Worm (Caenorhabditis elegans) whole organism, L1 larva: ENCODE data around the gene srh-2.

Experiments
- C04F5.9 ChIP-seq: sonication (generic microtip); optimal IDR thresholded peaks from 2 replicates; lab custom pipeline; 2016; ENCODE audit warnings: missing genetic modification characterization, missing compliant biosample characterization
- C16A3.4 ChIP-seq: fragments of 150-350 bp; optimal IDR thresholded peaks from 2 replicates; lab custom pipeline; 2014; ENCODE audit warnings: missing biosample characterization, missing genetic modification characterization
- aly-2 ChIP-seq: fragments of 150-350 bp; optimal IDR thresholded peaks from 2 replicates; lab custom pipeline; 2014; ENCODE audit warnings: missing biosample characterization, missing genetic modification characterization
- ama-1 ChIP-seq: fragments of 150-350 bp; optimal IDR thresholded peaks from 2 replicates; lab custom pipeline; 2014
- blmp-1 ChIP-seq: fragments of 150-350 bp; optimal IDR thresholded peaks from 2 replicates; lab custom pipeline; 2014; ENCODE audit warnings: missing biosample characterization, missing genetic modification characterization
- ceh-82 ChIP-seq, 3 experiments: fragments of 150-350 bp in 1 of 3; sonication (generic microtip) in 2 of 3; optimal IDR thresholded peaks; 2 replicates each; lab custom pipeline; 2014 to 2017; ENCODE audit warnings: missing biosample characterization in 3 of 3, missing genetic modification characterization in 3 of 3
- ceh-90 ChIP-seq: sonication (generic microtip); optimal IDR thresholded peaks from 2 replicates; lab custom pipeline; 2016; ENCODE audit warnings: missing genetic modification characterization, missing compliant biosample characterization
- dsc-1 ChIP-seq: sonication (generic microtip); optimal IDR thresholded peaks from 2 replicates; lab custom pipeline; 2016; ENCODE audit warnings: mild to moderate bottlenecking, missing genetic modification characterization, missing compliant biosample characterization
- efl-3 ChIP-seq: fragments of 200-800 bp; sonication (Bioruptor generic); optimal IDR thresholded peaks from 2 replicates; lab custom pipeline; 2018; ENCODE audit warnings: mild to moderate bottlenecking, missing genetic modification characterization, missing compliant biosample characterization
- egl-13 ChIP-seq: sonication (generic microtip); optimal IDR thresholded peaks from 2 replicates; lab custom pipeline; 2016; ENCODE audit warnings: missing genotype, missing genetic modification reagents, missing genetic modification characterization, missing compliant biosample characterization
- fkh-4 ChIP-seq: sonication (generic microtip); optimal IDR thresholded peaks from 2 replicates; lab custom pipeline; 2016; ENCODE audit warnings: missing compliant biosample characterization, missing genetic modification characterization, borderline replicate concordance
- fos-1 ChIP-seq: fragments of 150-350 bp; optimal IDR thresholded peaks from 2 replicates; lab custom pipeline; 2014; ENCODE audit warnings: missing biosample characterization, missing genetic modification characterization
- hlh-17 ChIP-seq: fragments of 200-800 bp; sonication (Bioruptor generic); optimal IDR thresholded peaks from 2 replicates; lab custom pipeline; 2018; ENCODE audit warnings: missing genetic modification characterization, mild to moderate bottlenecking, missing compliant biosample characterization, moderate library complexity, borderline replicate concordance
- irx-1 ChIP-seq: sonication (generic microtip); optimal IDR thresholded peaks from 2 replicates; lab custom pipeline; 2016; ENCODE audit warnings: missing genetic modification characterization, missing compliant biosample characterization
- isw-1 ChIP-seq: fragments of 200-800 bp; sonication (Bioruptor generic); IDR thresholded peaks from 2 replicates; pipeline ENCODE4 v1.3.6; 2022; ENCODE audit warnings: missing genetic modification characterization, missing compliant biosample characterization
- jun-1 ChIP-seq: fragments of 150-350 bp; optimal IDR thresholded peaks from 2 replicates; lab custom pipeline; 2014; ENCODE audit warnings: missing biosample characterization, missing genetic modification reagents, missing genetic modification characterization
- lin-13 ChIP-seq: fragments of 150-350 bp; optimal IDR thresholded peaks from 2 replicates; lab custom pipeline; 2014; ENCODE audit warnings: missing biosample characterization, missing genetic modification reagents, missing genetic modification characterization
- lir-3 ChIP-seq: sonication (generic microtip); optimal IDR thresholded peaks from 2 replicates; lab custom pipeline; 2016; ENCODE audit warnings: mild to moderate bottlenecking, missing genetic modification characterization, moderate library complexity, missing compliant biosample characterization; ENCODE audit not compliant: poor library complexity
- mab-9 ChIP-seq: fragments of 200-800 bp; sonication (Bioruptor generic); IDR thresholded peaks from 2 replicates; pipeline ENCODE4 v1.3.6; 2022; ENCODE audit warnings: missing genetic modification reagents, missing genetic modification characterization, missing compliant biosample characterization
- mdl-1 ChIP-seq, 2 experiments: fragments of 150-350 bp; optimal IDR thresholded peaks; 2 replicates each; lab custom pipeline; 2014 to 2017; ENCODE audit warnings: missing biosample characterization in 2 of 2, missing genetic modification characterization in 2 of 2, inconsistent platforms in 1 of 2
- mef-2 ChIP-seq: fragments of 150-350 bp; optimal IDR thresholded peaks from 2 replicates; lab custom pipeline; 2014; ENCODE audit warnings: missing biosample characterization, missing genetic modification characterization
- mep-1 ChIP-seq: fragments of 150-350 bp; optimal IDR thresholded peaks from 2 replicates; lab custom pipeline; 2014; ENCODE audit warnings: missing biosample characterization, missing genetic modification characterization
- nhr-237 ChIP-seq: fragments of 150-350 bp; optimal IDR thresholded peaks from 2 replicates; lab custom pipeline; 2014; ENCODE audit warnings: missing biosample characterization, missing genetic modification characterization
- nhr-28 ChIP-seq: fragments of 150-350 bp; optimal IDR thresholded peaks from 2 replicates; lab custom pipeline; 2014; ENCODE audit warnings: missing biosample characterization, missing genetic modification characterization
- nhr-77 ChIP-seq: fragments of 150-350 bp; optimal IDR thresholded peaks from 2 replicates; lab custom pipeline; 2014; ENCODE audit warnings: missing biosample characterization, missing genetic modification characterization
- nhr-85 ChIP-seq: sonication (generic microtip); peaks from one replicate; lab custom pipeline; 2016; ENCODE audit warnings: missing genetic modification characterization, inconsistent platforms, missing compliant biosample characterization
- pag-3 ChIP-seq: sonication (generic microtip); optimal IDR thresholded peaks from 2 replicates; lab custom pipeline; 2017; ENCODE audit warnings: missing genetic modification characterization, mild to moderate bottlenecking, missing compliant biosample characterization, antibody characterized with exemption, borderline replicate concordance; ENCODE audit not compliant: insufficient read depth
- pax-3 ChIP-seq: fragments of 200-800 bp; sonication (Bioruptor generic); optimal IDR thresholded peaks from 2 replicates; lab custom pipeline; 2018; ENCODE audit warnings: mild to moderate bottlenecking, missing genetic modification characterization, moderate library complexity, missing compliant biosample characterization
- skn-1 ChIP-seq: fragments of 150-350 bp; optimal IDR thresholded peaks from 2 replicates; lab custom pipeline; 2014; ENCODE audit warnings: missing biosample characterization, missing genetic modification characterization
- snpc-4 ChIP-seq: fragments of 150-350 bp; optimal IDR thresholded peaks from 2 replicates; lab custom pipeline; 2014; ENCODE audit warnings: missing biosample characterization, missing genetic modification characterization
- snu-23 ChIP-seq: sonication (generic microtip); optimal IDR thresholded peaks from 2 replicates; lab custom pipeline; 2016; ENCODE audit warnings: missing genetic modification characterization, missing compliant biosample characterization
- sup-37 ChIP-seq: fragments of 200-800 bp; sonication (Bioruptor generic); optimal IDR thresholded peaks from 2 replicates; lab custom pipeline; 2018; ENCODE audit warnings: mild to moderate bottlenecking, missing genetic modification characterization, missing compliant biosample characterization
- swsn-7 ChIP-seq: sonication (generic microtip); optimal IDR thresholded peaks from 2 replicates; lab custom pipeline; 2016; ENCODE audit warnings: missing genetic modification characterization, missing compliant biosample characterization
- tbx-2 ChIP-seq: sonication (generic microtip); optimal IDR thresholded peaks from 2 replicates; lab custom pipeline; 2016; ENCODE audit warnings: missing genetic modification characterization, missing compliant biosample characterization
- tlp-1 ChIP-seq: fragments of 150-350 bp; optimal IDR thresholded peaks from 2 replicates; lab custom pipeline; 2014; ENCODE audit warnings: missing biosample characterization, missing genetic modification characterization
- unc-62 ChIP-seq: fragments of 150-350 bp; optimal IDR thresholded peaks from 2 replicates; lab custom pipeline; 2014; ENCODE audit warnings: missing biosample characterization, missing genetic modification reagents, missing genetic modification characterization
- unc-98 ChIP-seq: fragments of 200-800 bp; sonication (Bioruptor generic); IDR thresholded peaks from 2 replicates; pipeline ENCODE4 v1.3.6; 2022; ENCODE audit warnings: missing genetic modification characterization, missing compliant biosample characterization
- zag-1 ChIP-seq: fragments of 150-350 bp; optimal IDR thresholded peaks from 2 replicates; lab custom pipeline; 2014; ENCODE audit warnings: missing biosample characterization, missing genetic modification characterization

Gene srh-2

DNA sequence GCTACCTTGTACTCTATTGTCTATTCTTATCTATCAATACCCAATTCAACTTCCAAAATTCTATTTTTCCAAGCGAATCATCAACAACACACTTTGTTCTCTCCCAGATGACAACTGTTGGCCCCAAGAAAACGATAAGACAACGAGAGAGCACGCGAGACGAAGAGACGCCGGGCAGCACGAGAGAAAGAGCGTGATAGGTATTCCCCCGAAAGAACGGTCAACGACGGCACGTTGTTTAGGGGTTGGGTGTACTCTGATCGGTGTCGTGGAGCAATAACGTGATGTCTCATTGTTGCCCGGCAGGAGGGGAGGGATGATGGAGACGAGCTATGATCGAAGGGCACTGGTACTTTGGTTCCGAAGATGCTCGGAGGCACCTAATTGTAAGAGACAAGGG lies 3.2 kb downstream of the srh-2 start (continued):
- TF ChIP-seq lir-3 (tag; lab: Kevin White, UChicago) (peak; percentile 86), ceh-82 (tag; optimal IDR thresholded peaks at IDR 0.05; lab: Kevin White, UChicago) (peak; percentile 25 to 51 (median 41)), ama-1 (lab: Kevin White, UChicago) (peak; percentile 72), mab-9 (peak; percentile 71), unc-98 (GFP tag; lab: Robert Waterston, UW) (peak; percentile 63), mdl-1 (tag; optimal IDR thresholded peaks at IDR 0.05; lab: Kevin White, UChicago) (peak; percentile 76 to 99), mef-2 (peak; percentile 80), jun-1 (tag; lab: Kevin White, UChicago) (peak; percentile 77), swsn-7 (tag; lab: Kevin White, UChicago) (peak; percentile 89), hlh-17 (GFP tag; lab: Kevin White, UChicago) (no peak), snpc-4 (tag; lab: Kevin White, UChicago) (peak; percentile 20), nhr-237 (no peak), mep-1 (tag; lab: Kevin White, UChicago) (peak; percentile 71), nhr-28 (tag; lab: Kevin White, UChicago) (no peak), aly-2 (tag; lab: Kevin White, UChicago) (peak; percentile 30), pag-3 (tag; lab: Kevin White, UChicago) (no peak), snu-23 (GFP tag; lab: Kevin White, UChicago) (peak; percentile 96), tbx-2 (peak; percentile 96)

DNA sequence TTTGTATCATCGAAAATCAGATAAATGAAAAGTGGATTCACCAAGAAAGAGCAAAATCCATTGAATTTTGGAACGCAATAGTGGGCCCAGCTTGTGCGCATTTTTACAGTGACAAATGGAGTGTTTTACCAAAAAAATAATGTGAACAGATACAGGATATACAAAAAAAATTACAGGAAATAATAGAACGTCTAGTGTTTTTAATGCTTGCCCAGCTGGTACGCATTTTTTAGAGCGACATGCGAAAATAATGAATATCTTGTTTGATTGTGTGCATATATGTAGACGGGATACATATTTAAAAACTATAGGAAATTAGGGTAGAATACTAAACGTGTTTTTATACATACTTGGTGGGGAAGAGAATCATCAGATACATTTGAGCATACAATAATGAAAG lies 8.1 kb downstream of the srh-2 start, which contains the start of gene srj-25:
Gene srj-25, minus strand, starts transcription at position 101 of the 400 bp plus-strand sequence.
- TF ChIP-seq pax-3 (tag; lab: Kevin White, UChicago) (no peak), lin-13 (GFP tag; lab: Kevin White, UChicago) (no peak), snu-23 (GFP tag; lab: Kevin White, UChicago) (no peak), nhr-77 (no peak), aly-2 (tag; lab: Kevin White, UChicago) (no peak), C04F5.9 (tag; lab: Kevin White, UChicago) (no peak), sup-37 (GFP tag; lab: Kevin White, UChicago) (no peak), isw-1 (GFP tag; lab: Robert Waterston, UW) (no peak), dsc-1 (tag; lab: Kevin White, UChicago) (no peak), unc-98 (GFP tag; lab: Robert Waterston, UW) (no peak), swsn-7 (tag; lab: Kevin White, UChicago) (no peak), fos-1 (tag; lab: Kevin White, UChicago) (no peak), ama-1 (lab: Kevin White, UChicago) (no peak), mab-9 (no peak), jun-1 (tag; lab: Kevin White, UChicago) (no peak), skn-1 (tag; lab: Kevin White, UChicago) (no peak), nhr-85 (no peak), zag-1 (tag; lab: Kevin White, UChicago) (no peak), fkh-4 (no peak)

DNA sequence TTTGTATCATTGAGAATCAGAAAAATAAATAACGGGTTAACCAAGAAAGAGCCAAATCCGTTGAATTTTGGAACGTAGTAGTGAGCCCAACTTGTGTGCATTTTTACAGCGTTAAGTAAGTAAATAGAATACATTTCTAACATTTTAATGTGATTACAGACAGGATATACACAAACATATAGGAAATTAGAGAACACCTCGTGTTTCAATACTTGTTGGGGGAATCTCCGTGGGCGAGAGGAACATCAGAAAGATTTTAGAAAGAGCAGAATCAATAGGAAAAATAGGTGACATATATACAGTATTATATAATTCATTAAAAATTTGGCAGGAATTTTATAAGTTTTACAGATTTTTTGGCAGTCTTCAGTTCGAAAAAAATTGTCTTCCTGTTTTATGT lies 10.7 kb downstream of the srh-2 start, which contains the start of gene srj-24:
Gene srj-24, minus strand, starts transcription at position 101 of the 400 bp plus-strand sequence.
- TF ChIP-seq C04F5.9 (tag; lab: Kevin White, UChicago) (no peak), ceh-90 (tag; lab: Kevin White, UChicago) (no peak), egl-13 (tag; lab: Kevin White, UChicago) (no peak), fkh-4 (no peak), irx-1 (tag; lab: Kevin White, UChicago) (no peak), C16A3.4 (tag; lab: Kevin White, UChicago) (no peak), unc-62 (GFP tag; lab: Kevin White, UChicago) (no peak), tlp-1 (no peak), blmp-1 (tag; lab: Kevin White, UChicago) (no peak), skn-1 (tag; lab: Kevin White, UChicago) (no peak), lir-3 (tag; lab: Kevin White, UChicago) (no peak), sup-37 (GFP tag; lab: Kevin White, UChicago) (no peak), efl-3 (GFP tag; lab: Kevin White, UChicago) (no peak), isw-1 (GFP tag; lab: Robert Waterston, UW) (no peak)
